Worm (Caenorhabditis elegans): ENCODE results near the gene C40A11.8.

The C40A11.8 gene

DNA sequence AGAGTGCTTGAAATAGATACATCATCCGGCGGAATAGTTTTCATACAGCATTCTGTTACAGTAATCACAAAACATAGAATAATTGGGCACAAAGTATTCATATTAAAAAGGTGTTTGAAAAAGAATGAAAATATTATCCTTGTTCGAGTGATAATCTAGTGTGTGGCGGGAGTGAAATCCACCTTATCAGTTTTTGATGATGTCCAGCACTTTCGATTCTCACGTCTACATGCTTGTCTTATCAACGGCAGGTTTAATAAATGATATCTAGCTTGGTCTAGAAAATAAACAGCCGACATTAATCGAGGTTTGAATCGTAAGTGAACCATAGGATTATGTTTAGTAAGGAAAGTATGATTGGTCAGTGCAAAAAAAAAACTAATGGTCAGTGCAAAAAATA is 40.8 kb downstream of the C40A11.8 start, which contains the start of gene R52.5:
TSS of gene R52.5 (minus strand) at position 101 of the 400 bp plus-strand sequence.
- no peak for TF ChIP-seq Y5F2A.4 (GFP tag; optimal IDR thresholded peaks at IDR 0.05)
- TF ChIP-seq madf-5 (GFP tag; IDR thresholded peaks at IDR 0.05) = no peak
- TF ChIP-seq hmg-1.1 (GFP tag; IDR thresholded peaks at IDR 0.05) = no peak
- TF ChIP-seq lin-15B (tag; optimal IDR thresholded peaks at IDR 0.05) = no peak
- TF ChIP-seq zip-2 (tag; optimal IDR thresholded peaks at IDR 0.05) = no peak
- TF ChIP-seq ceh-82 (tag; optimal IDR thresholded peaks at IDR 0.05) = no peak

DNA sequence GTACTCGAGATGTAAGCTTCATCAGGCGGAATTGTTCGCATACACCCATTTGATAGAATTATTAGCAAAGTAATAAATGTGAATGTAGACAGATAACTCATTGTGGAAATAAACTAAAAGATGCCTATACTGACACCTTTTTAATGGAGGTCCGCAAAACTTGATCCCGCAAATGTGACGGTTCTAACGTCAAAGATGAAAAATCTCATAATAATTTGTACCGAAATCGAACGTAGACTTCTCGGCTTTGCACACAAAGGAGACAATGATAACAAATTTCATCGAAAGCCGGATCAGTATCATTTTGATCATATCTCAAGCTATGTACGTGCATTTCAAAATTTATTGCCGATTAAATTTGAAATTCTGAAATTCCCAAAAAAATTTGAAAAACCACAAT is 42.4 kb downstream of the C40A11.8 start, which contains the start of gene R52.4:
TSS of gene R52.4 (minus strand) at position 101 of the 400 bp plus-strand sequence.
- TF ChIP-seq daf-12 (tag; optimal IDR thresholded peaks at IDR 0.05) (no peak), saeg-2 (GFP tag; IDR thresholded peaks at IDR 0.05) (no peak), R02D3.7 (tag; optimal IDR thresholded peaks at IDR 0.05) (no peak), mxl-3 (GFP tag; optimal IDR thresholded peaks at IDR 0.05) (no peak), sdz-12 (GFP tag; optimal IDR thresholded peaks at IDR 0.05) (no peak), nhr-42 (GFP tag; IDR thresholded peaks at IDR 0.05) (no peak), ceh-28 (tag; optimal IDR thresholded peaks at IDR 0.05) (no peak), Y105C5A.15 (GFP tag; IDR thresholded peaks at IDR 0.05) (no peak), spr-3 (GFP tag; optimal IDR thresholded peaks at IDR 0.05) (no peak), F37D6.2 (tag; optimal IDR thresholded peaks at IDR 0.05) (no peak), mxl-2 (GFP tag; conservative IDR thresholded peaks at IDR 0.05) (no peak), ZK337.2 (GFP tag; IDR thresholded peaks at IDR 0.05) (no peak), ZK546.5 (tag; optimal IDR thresholded peaks at IDR 0.05) (no peak), T26A8.4 (GFP tag; IDR thresholded peaks at IDR 0.05) (no peak)

Measured in whole organism, L4 larva.